Fruit fly (Drosophila melanogaster) whole organism, adult: ENCODE results near the gene DCTN6-p27.

Experiments
- CG14711 ChIP-seq: fragments of 200-800 bp; sonication (Bioruptor generic); optimal IDR thresholded peaks from 2 replicates; lab custom pipeline; 2018; ENCODE audit warnings: missing biosample characterization, mild to moderate bottlenecking, missing genetic modification characterization, moderate library complexity
- CG33017 ChIP-seq: fragments of 200-800 bp; sonication (Bioruptor generic); optimal IDR thresholded peaks from 2 replicates; lab custom pipeline; 2018; ENCODE audit warnings: missing biosample characterization, mild to moderate bottlenecking, missing genetic modification characterization, moderate library complexity
- CG7045 ChIP-seq: fragments of 200-800 bp; sonication (Bioruptor generic); optimal IDR thresholded peaks from 2 replicates; lab custom pipeline; 2017; ENCODE audit warnings: missing biosample characterization, mild to moderate bottlenecking, missing genetic modification characterization
- CG7101 ChIP-seq: fragments of 200-800 bp; sonication (Bioruptor generic); optimal IDR thresholded peaks from 2 replicates; lab custom pipeline; 2018; ENCODE audit warnings: missing biosample characterization, mild to moderate bottlenecking, missing genetic modification characterization, moderate library complexity
- Crg-1 ChIP-seq: fragments of 200-800 bp; sonication (Bioruptor generic); optimal IDR thresholded peaks from 2 replicates; lab custom pipeline; 2016; ENCODE audit warnings: missing biosample characterization, missing genetic modification characterization
- Hr96 ChIP-seq: fragments of 200-800 bp; sonication (Bioruptor generic); optimal IDR thresholded peaks from 2 replicates; lab custom pipeline; 2016; ENCODE audit warnings: missing biosample characterization, missing genetic modification characterization
- bab1 ChIP-seq: fragments of 200-800 bp; sonication (Bioruptor generic); optimal IDR thresholded peaks from 3 replicates; lab custom pipeline; 2019; ENCODE audit warnings: missing biosample characterization, mild to moderate bottlenecking, missing genetic modification characterization, moderate library complexity

- TF ChIP-seq CG33017 (tag; lab: Kevin White, UChicago), result no peak
- TF ChIP-seq CG7045 (GFP tag; lab: Kevin White, UChicago), result no peak
- no peak for TF ChIP-seq CG7101 (tag; lab: Kevin White, UChicago)
- no peak for TF ChIP-seq CG14711 (tag; lab: Kevin White, UChicago)
- no peak for TF ChIP-seq Crg-1 (GFP tag; lab: Kevin White, UChicago)
- no peak for TF ChIP-seq bab1
- TF ChIP-seq Hr96, result no peak
Measured at dm6 chr2L:19109625-19110204, 22.4 kb upstream of the DCTN6-p27 start, which contains the start of gene amd.
